Worm (Caenorhabditis elegans) whole organism, midembryonic: ENCODE results near the gene smc-6.

Experiments
- flt-1 ChIP-seq: fragments of 200-800 bp; sonication (Bioruptor generic); IDR thresholded peaks from 2 replicates; pipeline ENCODE4 v1.3.6; 2022; ENCODE audit warnings: missing genetic modification characterization, missing compliant biosample characterization
- klf-2 ChIP-seq: fragments of 200-800 bp; sonication (Bioruptor generic); conservative IDR thresholded peaks from 2 replicates; pipeline ENCODE4 v1.3.6; 2022; ENCODE audit warnings: missing genetic modification reagents, missing genetic modification characterization, missing compliant biosample characterization
- med-1 ChIP-seq: sonication (generic microtip); optimal IDR thresholded peaks from 2 replicates; lab custom pipeline; 2017; ENCODE audit warnings: missing genetic modification characterization, mild to moderate bottlenecking, missing compliant biosample characterization, antibody characterized with exemption, missing genetic modification reagents; ENCODE audit not compliant: insufficient read depth
- tab-1 ChIP-seq: fragments of 200-800 bp; sonication (Bioruptor generic); IDR thresholded peaks from 2 replicates; pipeline ENCODE4 v1.3.6; 2022; ENCODE audit warnings: missing genetic modification characterization, missing compliant biosample characterization

DNA sequence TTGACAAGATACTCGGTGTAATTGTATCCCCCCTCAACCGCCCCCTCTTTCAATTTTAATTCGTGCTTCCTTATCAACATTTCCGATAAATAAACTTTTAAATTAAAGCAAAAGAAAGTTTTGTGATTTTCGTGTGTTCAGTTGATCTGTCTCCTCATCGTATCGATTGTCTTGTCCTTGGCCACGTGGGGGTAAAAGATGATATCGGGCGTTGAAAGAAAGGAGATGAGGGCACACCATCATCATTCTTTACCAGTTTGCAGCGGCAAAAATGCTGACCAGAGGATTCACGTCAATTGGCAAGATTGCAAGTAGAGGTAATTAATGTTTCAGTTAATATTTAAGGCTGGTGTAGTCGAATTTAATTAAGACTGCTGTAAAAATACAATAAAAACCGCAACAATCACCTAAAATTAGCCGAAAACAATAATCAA is 31.2 kb upstream of the smc-6 start, which contains the start of gene F54D5.7:
- TF ChIP-seq tab-1 (no peak), med-1 (GFP tag; lab: Kevin White, UChicago) (no peak), flt-1 (GFP tag; lab: Robert Waterston, UW) (0 out of 2 replicates have a peak, but pooled peaks have one; percentile 13), klf-2 (GFP tag; lab: Robert Waterston, UW) (no peak)
